Worm (Caenorhabditis elegans): ENCODE results near the gene sgnh-1.
A peak's percentile ranks its signal among the peaks of the same experiment; 100 is the strongest.

The sgnh-1 gene

ce11 chrIV:4883984-4884383 is 5.7 kb upstream of the sgnh-1 start, which contains the start of gene str-166:
Gene str-166 (plus strand): TSS chrIV:4884284.
- TF ChIP-seq mml-1 (tag; optimal IDR thresholded peaks at IDR 0.05) = no peak

ce11 chrIV:4885435-4885834 is 4.3 kb upstream of the sgnh-1 start:
- TF ChIP-seq ceh-16 (tag; optimal IDR thresholded peaks at IDR 0.05) = no peak
- no peak for TF ChIP-seq ZK546.5 (tag; optimal IDR thresholded peaks at IDR 0.05)

DNA sequence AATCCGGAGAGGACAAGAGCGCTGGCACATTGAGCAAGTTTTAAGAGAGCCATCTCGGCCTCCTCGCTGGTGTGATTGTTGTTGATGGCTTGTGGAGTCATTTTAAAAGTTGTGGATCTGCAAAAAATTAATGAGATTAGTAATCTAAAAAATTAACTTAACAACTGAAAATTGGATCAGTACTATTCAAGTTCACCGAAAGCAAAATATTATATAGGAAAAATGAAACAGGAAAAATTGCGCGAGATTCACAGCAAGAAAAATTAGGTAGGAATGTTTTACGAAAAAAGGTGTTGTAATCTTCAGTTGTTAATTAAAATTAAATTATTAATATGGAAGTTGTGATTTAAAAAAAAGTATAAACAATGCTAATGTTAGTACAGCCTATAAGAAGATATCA is 2.5 kb upstream of the sgnh-1 start, which contains the start of gene T08B6.1:
T08B6.1 (minus strand) TSS at position 101 of the 400 bp plus-strand sequence.
- no peak for TF ChIP-seq ceh-82 (tag; optimal IDR thresholded peaks at IDR 0.05)
- no peak for TF ChIP-seq ceh-28 (tag; optimal IDR thresholded peaks at IDR 0.05)
- TF ChIP-seq nhr-77 (tag; optimal IDR thresholded peaks at IDR 0.05) = no peak
- TF ChIP-seq nhr-67 (tag; optimal IDR thresholded peaks at IDR 0.05) = no peak
- TF ChIP-seq jun-1 (tag; optimal IDR thresholded peaks at IDR 0.05) = no peak
- TF ChIP-seq nhr-76 (tag; optimal IDR thresholded peaks at IDR 0.05) = no peak
- no peak for TF ChIP-seq nhr-237 (tag; optimal IDR thresholded peaks at IDR 0.05)
- no peak for TF ChIP-seq elt-1 (tag; optimal IDR thresholded peaks at IDR 0.05)
- TF ChIP-seq ztf-4 (tag; optimal IDR thresholded peaks at IDR 0.05) = no peak
- TF ChIP-seq ceh-16 (tag; optimal IDR thresholded peaks at IDR 0.05) = no peak
- no peak for TF ChIP-seq lsy-12 (tag; optimal IDR thresholded peaks at IDR 0.05)
- no peak for TF ChIP-seq ztf-11 (tag; optimal IDR thresholded peaks at IDR 0.05)
- no peak for TF ChIP-seq egl-27 (tag; optimal IDR thresholded peaks at IDR 0.05)
- no peak for TF ChIP-seq nhr-28 (tag; optimal IDR thresholded peaks at IDR 0.05)
- TF ChIP-seq ZK546.5 (tag; optimal IDR thresholded peaks at IDR 0.05) = no peak
- TF ChIP-seq fkh-2 (tag; optimal IDR thresholded peaks at IDR 0.05) = no peak
- TF ChIP-seq nhr-43 (tag; optimal IDR thresholded peaks at IDR 0.05; ENCODE audit: poor library complexity, severe bottlenecking) = no peak
- TF ChIP-seq lin-39 (tag; optimal IDR thresholded peaks at IDR 0.05) = no peak

DNA sequence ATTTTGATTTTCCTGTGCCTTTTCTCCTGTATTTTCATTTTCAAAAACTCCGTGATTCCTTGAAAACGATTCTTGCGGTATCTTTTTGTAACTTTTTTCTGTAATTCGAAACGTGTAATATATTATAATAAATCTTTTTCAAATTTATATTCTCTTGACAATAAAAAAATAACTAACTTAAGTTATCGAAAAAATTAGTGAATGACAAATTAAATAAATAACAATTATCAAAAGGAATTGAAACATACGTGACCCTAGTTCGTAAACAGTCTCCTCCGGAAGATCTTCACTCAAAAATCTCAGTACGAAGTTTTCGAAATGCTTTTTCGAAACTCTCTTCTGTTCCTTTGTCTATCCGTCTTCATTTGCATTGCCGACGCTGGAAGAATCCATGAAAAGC is 830 bp downstream of the sgnh-1 start, which contains the start of gene T08B6.9:
T08B6.9 (plus strand) TSS at position 301 of the 400 bp plus-strand sequence.
- no peak for TF ChIP-seq elt-3 (tag; optimal IDR thresholded peaks at IDR 0.05)
- no peak for TF ChIP-seq elt-1 (tag; optimal IDR thresholded peaks at IDR 0.05)
- TF ChIP-seq lin-39 (tag; optimal IDR thresholded peaks at IDR 0.05) = no peak
- TF ChIP-seq hmg-11 (tag; optimal IDR thresholded peaks at IDR 0.05) = no peak
- TF ChIP-seq ama-1 (optimal IDR thresholded peaks at IDR 0.05) = no peak
- TF ChIP-seq elt-2 (tag; optimal IDR thresholded peaks at IDR 0.05) = no peak
- TF ChIP-seq mml-1 (tag; optimal IDR thresholded peaks at IDR 0.05) = no peak
- no peak for TF ChIP-seq aly-2 (tag; optimal IDR thresholded peaks at IDR 0.05)
- no peak for TF ChIP-seq skn-1 (tag; optimal IDR thresholded peaks at IDR 0.05)
- TF ChIP-seq nhr-67 (tag; optimal IDR thresholded peaks at IDR 0.05) = no peak
- TF ChIP-seq nfya-1 (tag; optimal IDR thresholded peaks at IDR 0.05; ENCODE audit: insufficient read depth) = no peak
- TF ChIP-seq sea-2 (GFP tag; optimal IDR thresholded peaks at IDR 0.05) = no peak
- no peak for TF ChIP-seq ceh-16 (tag; optimal IDR thresholded peaks at IDR 0.05)

DNA sequence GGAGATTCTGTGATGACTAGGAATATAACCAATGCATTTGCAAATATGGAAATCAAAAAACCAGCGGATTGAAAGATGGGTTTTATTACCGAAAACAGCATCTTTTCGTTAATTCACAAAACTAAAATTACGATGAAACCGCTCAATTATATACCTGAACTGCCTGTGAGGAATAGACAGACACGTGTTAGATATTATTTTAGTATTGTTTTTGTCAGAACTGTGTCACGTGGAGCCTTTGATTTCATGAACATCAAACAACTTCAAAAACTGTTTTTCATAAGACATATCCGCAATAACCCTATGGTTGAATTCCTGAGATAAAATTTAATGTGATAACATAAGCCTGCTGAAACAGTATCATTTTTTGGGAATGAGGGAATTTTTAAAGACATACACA is 14.2 kb downstream of the sgnh-1 start, which contains the start of gene str-161:
str-161 (minus strand) TSS at position 101 of the 400 bp plus-strand sequence.
- no peak for TF ChIP-seq lin-15B (tag; optimal IDR thresholded peaks at IDR 0.05)
- no peak for TF ChIP-seq nhr-28 (tag; optimal IDR thresholded peaks at IDR 0.05)
- TF ChIP-seq nhr-77 (tag; optimal IDR thresholded peaks at IDR 0.05) = no peak
- no peak for TF ChIP-seq fkh-2 (tag; optimal IDR thresholded peaks at IDR 0.05)
- TF ChIP-seq nhr-23 (tag; optimal IDR thresholded peaks at IDR 0.05) = no peak
- TF ChIP-seq ceh-16 (tag; optimal IDR thresholded peaks at IDR 0.05) = no peak
- TF ChIP-seq ceh-82 (tag; optimal IDR thresholded peaks at IDR 0.05) = no peak
- no peak for TF ChIP-seq hmg-11 (tag; optimal IDR thresholded peaks at IDR 0.05)
- no peak for TF ChIP-seq ztf-4 (tag; optimal IDR thresholded peaks at IDR 0.05)
- no peak for TF ChIP-seq ztf-11 (tag; optimal IDR thresholded peaks at IDR 0.05)
- no peak for TF ChIP-seq ama-1 (optimal IDR thresholded peaks at IDR 0.05)
- TF ChIP-seq snpc-4 (tag; optimal IDR thresholded peaks at IDR 0.05) = no peak
- TF ChIP-seq mdl-1 (tag; optimal IDR thresholded peaks at IDR 0.05) = no peak
- no peak for TF ChIP-seq pqm-1 (tag; optimal IDR thresholded peaks at IDR 0.05)

- TF ChIP-seq ceh-28 (tag; optimal IDR thresholded peaks at IDR 0.05) (peak; percentile 79), nhr-76 (tag; optimal IDR thresholded peaks at IDR 0.05) (no peak), nhr-11 (tag; optimal IDR thresholded peaks at IDR 0.05) (no peak), tbx-2 (tag; optimal IDR thresholded peaks at IDR 0.05) (no peak), fkh-2 (tag; optimal IDR thresholded peaks at IDR 0.05) (no peak), egl-27 (tag; optimal IDR thresholded peaks at IDR 0.05) (no peak), lin-39 (tag; optimal IDR thresholded peaks at IDR 0.05) (no peak), aly-2 (tag; optimal IDR thresholded peaks at IDR 0.05) (no peak), jun-1 (tag; optimal IDR thresholded peaks at IDR 0.05) (no peak)
These were observed 16.0 kb downstream of the sgnh-1 start, which contains the start of gene T08B6.4 for ce11 chrIV:4905645-4906135. Gene T08B6.4 (plus strand): TSS chrIV:4905695.

Data from whole organism, L3 larva.